Worm (Caenorhabditis elegans) whole organism, mixed stage, embryonic: Measurements from ENCODE around the gene R74.2.

Experiments used
- M03D4.4 ChIP-seq: sonication (generic microtip); optimal IDR thresholded peaks from 2 replicates; lab custom pipeline; 2017; ENCODE audit warnings: mild to moderate bottlenecking, missing genetic modification characterization, missing compliant biosample characterization
- bed-3 ChIP-seq: fragments of 200-800 bp; sonication (Bioruptor generic); optimal IDR thresholded peaks from 3 replicates; lab custom pipeline; 2018; ENCODE audit warnings: mild to moderate bottlenecking, missing genetic modification characterization, moderate library complexity, missing compliant biosample characterization
- blmp-1 ChIP-seq: fragments of 150-350 bp; optimal IDR thresholded peaks from 2 replicates; lab custom pipeline; 2014; ENCODE audit warnings: missing biosample characterization, missing genetic modification characterization
- ceh-39 ChIP-seq: fragments of 150-350 bp; optimal IDR thresholded peaks from 2 replicates; lab custom pipeline; 2014; ENCODE audit warnings: missing biosample characterization, missing genetic modification characterization
- ceh-43 ChIP-seq: fragments of 200-800 bp; sonication (Bioruptor generic); optimal IDR thresholded peaks from 2 replicates; lab custom pipeline; 2018; ENCODE audit warnings: mild to moderate bottlenecking, missing genetic modification characterization, moderate library complexity, missing compliant biosample characterization
- ceh-83 ChIP-seq: fragments of 200-800 bp; sonication (Bioruptor generic); optimal IDR thresholded peaks from 2 replicates; lab custom pipeline; 2018; ENCODE audit warnings: mild to moderate bottlenecking, missing genetic modification characterization, missing compliant biosample characterization
- ces-1 ChIP-seq: fragments of 150-350 bp; optimal IDR thresholded peaks from 2 replicates; lab custom pipeline; 2014; ENCODE audit warnings: missing biosample characterization, missing genetic modification reagents, missing genetic modification characterization
- cnd-1 ChIP-seq: fragments of 200-800 bp; sonication (Bioruptor generic); optimal IDR thresholded peaks from 2 replicates; lab custom pipeline; 2018; ENCODE audit warnings: mild to moderate bottlenecking, missing genetic modification characterization, missing compliant biosample characterization
- drap-1 ChIP-seq: fragments of 200-800 bp; sonication (Bioruptor generic); optimal IDR thresholded peaks from 3 replicates; lab custom pipeline; 2018; ENCODE audit warnings: mild to moderate bottlenecking, missing genetic modification characterization, missing compliant biosample characterization
- elt-1 ChIP-seq: sonication (generic microtip); optimal IDR thresholded peaks from 2 replicates; lab custom pipeline; 2017; ENCODE audit warnings: missing genetic modification characterization, mild to moderate bottlenecking, missing compliant biosample characterization, antibody characterized with exemption, moderate library complexity, borderline replicate concordance; ENCODE audit not compliant: insufficient read depth
- elt-3 ChIP-seq: fragments of 150-350 bp; optimal IDR thresholded peaks from 2 replicates; lab custom pipeline; 2014; ENCODE audit warnings: missing biosample characterization, missing genetic modification characterization
- flh-1 ChIP-seq: fragments of 200-800 bp; sonication (Bioruptor generic); optimal IDR thresholded peaks from 2 replicates; lab custom pipeline; 2018; ENCODE audit warnings: mild to moderate bottlenecking, missing genetic modification characterization, moderate library complexity, missing compliant biosample characterization
- ham-2 ChIP-seq: fragments of 200-800 bp; sonication (Bioruptor generic); optimal IDR thresholded peaks from 2 replicates; lab custom pipeline; 2018; ENCODE audit warnings: mild to moderate bottlenecking, missing genetic modification characterization, missing compliant biosample characterization
- hlh-1 ChIP-seq: fragments of 150-350 bp; optimal IDR thresholded peaks from 2 replicates; lab custom pipeline; 2014; ENCODE audit warnings: missing biosample characterization, missing genetic modification reagents, missing genetic modification characterization
- lin-13 ChIP-seq: fragments of 150-350 bp; optimal IDR thresholded peaks from 2 replicates; lab custom pipeline; 2014; ENCODE audit warnings: missing biosample characterization, missing genetic modification characterization
- lin-32 ChIP-seq: fragments of 200-800 bp; sonication (Bioruptor generic); optimal IDR thresholded peaks from 2 replicates; lab custom pipeline; 2018; ENCODE audit warnings: mild to moderate bottlenecking, missing genetic modification characterization, missing compliant biosample characterization
- lsy-2 ChIP-seq: fragments of 150-350 bp; optimal IDR thresholded peaks from 2 replicates; lab custom pipeline; 2014; ENCODE audit warnings: missing biosample characterization, missing genetic modification characterization
- mab-5 ChIP-seq: fragments of 150-350 bp; optimal IDR thresholded peaks from 2 replicates; lab custom pipeline; 2014; ENCODE audit warnings: missing biosample characterization, missing genetic modification characterization
- mep-1 ChIP-seq: fragments of 150-350 bp; optimal IDR thresholded peaks from 2 replicates; lab custom pipeline; 2017; ENCODE audit warnings: missing biosample characterization, missing genetic modification reagents, missing genetic modification characterization, inconsistent platforms
- mls-2 ChIP-seq: sonication (generic microtip); optimal IDR thresholded peaks from 2 replicates; lab custom pipeline; 2016; ENCODE audit warnings: mild to moderate bottlenecking, missing genetic modification characterization, moderate library complexity, missing compliant biosample characterization
- nhr-12 ChIP-seq: fragments of 150-350 bp; optimal IDR thresholded peaks from 2 replicates; lab custom pipeline; 2014; ENCODE audit warnings: missing biosample characterization, missing genetic modification characterization
- nhr-2 ChIP-seq: fragments of 150-350 bp; optimal IDR thresholded peaks from 2 replicates; lab custom pipeline; 2014; ENCODE audit warnings: missing biosample characterization, missing genetic modification characterization
- nhr-237 ChIP-seq: fragments of 150-350 bp; optimal IDR thresholded peaks from 2 replicates; lab custom pipeline; 2014; ENCODE audit warnings: missing biosample characterization, missing genetic modification characterization
- nhr-28 ChIP-seq: fragments of 150-350 bp; optimal IDR thresholded peaks from 2 replicates; lab custom pipeline; 2014; ENCODE audit warnings: missing biosample characterization, missing genetic modification characterization
- nhr-76 ChIP-seq: sonication (generic microtip); optimal IDR thresholded peaks from 2 replicates; lab custom pipeline; 2017; ENCODE audit warnings: missing biosample characterization, missing genetic modification characterization
- pha-4 ChIP-seq: fragments of 150-350 bp; optimal IDR thresholded peaks from 2 replicates; lab custom pipeline; 2018; ENCODE audit warnings: missing biosample characterization, missing genetic modification reagents, missing genetic modification characterization
- sem-2 ChIP-seq: fragments of 200-800 bp; sonication (Bioruptor generic); optimal IDR thresholded peaks from 2 replicates; lab custom pipeline; 2018; ENCODE audit warnings: mild to moderate bottlenecking, missing genetic modification characterization, missing compliant biosample characterization
- snpc-4 ChIP-seq: fragments of 150-350 bp; optimal IDR thresholded peaks from 2 replicates; lab custom pipeline; 2014; ENCODE audit warnings: missing biosample characterization, missing genetic modification characterization
- sptf-1 ChIP-seq: sonication (generic microtip); optimal IDR thresholded peaks from 2 replicates; lab custom pipeline; 2017; ENCODE audit warnings: mild to moderate bottlenecking, missing genetic modification characterization, moderate library complexity, missing compliant biosample characterization
- tbx-8 ChIP-seq: fragments of 200-800 bp; sonication (Bioruptor generic); optimal IDR thresholded peaks from 2 replicates; lab custom pipeline; 2018; ENCODE audit warnings: mild to moderate bottlenecking, missing genetic modification characterization, moderate library complexity, missing compliant biosample characterization
- unc-120 ChIP-seq: sonication (generic microtip); optimal IDR thresholded peaks from 2 replicates; lab custom pipeline; 2017; ENCODE audit warnings: missing genetic modification characterization, missing compliant biosample characterization; ENCODE audit not compliant: poor library complexity, severe bottlenecking
- unc-39 ChIP-seq: fragments of 150-350 bp; optimal IDR thresholded peaks from 2 replicates; lab custom pipeline; 2014; ENCODE audit warnings: missing biosample characterization, missing genetic modification characterization
- unc-62 ChIP-seq: fragments of 150-350 bp; optimal IDR thresholded peaks from 2 replicates; lab custom pipeline; 2014; ENCODE audit warnings: missing biosample characterization, missing genetic modification reagents, missing genetic modification characterization
- zip-8 ChIP-seq: fragments of 150-350 bp; optimal IDR thresholded peaks from 2 replicates; lab custom pipeline; 2014; ENCODE audit warnings: missing biosample characterization, missing genetic modification characterization
- ztf-11 ChIP-seq: fragments of 150-350 bp; optimal IDR thresholded peaks from 2 replicates; lab custom pipeline; 2014; ENCODE audit warnings: missing biosample characterization, missing genetic modification characterization

The R74.2 gene

DNA sequence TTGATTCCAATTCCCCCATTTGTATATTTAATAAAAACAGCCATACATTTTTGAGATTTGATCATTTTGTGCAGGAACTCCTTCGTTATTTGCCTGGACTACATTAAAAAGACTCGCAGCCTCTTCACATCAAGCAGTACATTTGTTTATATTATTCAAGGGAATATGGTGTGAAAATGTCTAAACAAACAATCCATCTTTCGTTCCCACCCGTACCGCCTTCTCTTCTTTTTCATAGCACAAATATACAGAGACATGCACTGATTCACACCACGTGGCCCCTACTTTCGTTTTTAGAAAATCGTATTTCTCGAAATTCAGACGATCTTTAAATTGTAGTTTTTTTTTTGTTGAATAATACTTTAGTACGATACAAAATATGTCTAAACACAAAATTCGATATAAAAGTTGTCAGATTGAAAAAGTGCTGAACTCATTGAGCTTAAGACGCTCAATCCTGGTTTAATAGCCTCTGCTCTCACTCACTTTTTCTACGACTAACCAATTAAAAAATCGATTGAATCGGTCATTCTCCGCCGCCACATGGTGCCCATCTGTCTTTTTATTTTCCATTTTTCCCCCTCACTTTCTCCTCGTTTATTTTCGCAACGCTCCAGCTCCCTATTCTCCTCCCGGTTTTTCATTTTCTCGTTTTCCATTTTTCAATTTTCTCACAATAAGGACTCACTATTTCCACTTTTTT lies 7.5 kb downstream of the R74.2 start:
- TF ChIP-seq nhr-28 (tag; lab: Kevin White, UChicago) (no peak), blmp-1 (tag; lab: Kevin White, UChicago) (no peak), lsy-2 (no peak), mab-5 (tag; lab: Kevin White, UChicago) (peak; percentile 20), lin-32 (GFP tag; lab: Kevin White, UChicago) (peak; percentile 50), drap-1 (GFP tag; lab: Kevin White, UChicago) (no peak), bed-3 (GFP tag; lab: Kevin White, UChicago) (no peak), ces-1 (GFP tag; lab: Kevin White, UChicago) (peak; percentile 35), elt-1 (no peak), lin-13 (no peak), zip-8 (tag; lab: Kevin White, UChicago) (no peak), cnd-1 (peak; percentile 3)

DNA sequence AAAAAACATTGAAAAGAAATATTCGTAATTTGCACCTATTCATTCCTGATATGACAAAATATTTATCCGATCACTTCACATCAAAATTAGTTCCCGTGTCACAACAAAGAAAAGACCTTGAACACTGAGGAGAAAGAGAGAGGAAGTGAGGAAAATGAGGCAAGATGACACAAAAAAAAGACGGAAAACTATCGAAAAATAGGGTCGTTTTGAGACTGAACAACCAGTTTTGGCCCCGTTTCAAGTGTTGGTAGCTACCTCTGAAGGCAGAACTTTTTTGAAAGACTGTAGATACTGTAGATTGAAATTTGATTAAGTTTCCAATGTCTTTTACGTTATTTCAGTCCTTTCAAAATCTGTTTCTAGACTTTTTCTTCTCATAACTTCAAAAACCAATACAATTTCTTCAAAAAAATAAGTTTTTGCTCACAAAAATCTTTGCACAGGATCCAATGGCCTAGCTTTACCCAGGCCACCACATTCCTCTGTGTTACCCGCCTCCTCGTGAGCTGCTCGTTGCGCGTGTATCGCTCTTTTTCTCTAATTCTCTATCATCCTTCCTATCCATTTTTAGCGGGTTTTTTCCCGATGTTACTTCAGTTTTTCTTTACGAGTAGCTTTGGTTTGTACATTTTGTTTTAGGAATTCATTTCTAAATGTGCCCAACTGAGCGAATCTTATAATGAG lies 8.5 kb downstream of the R74.2 start:
- no peak for TF ChIP-seq nhr-2 (tag; lab: Kevin White, UChicago)
- no peak for TF ChIP-seq pha-4 (tag; lab: Kevin White, UChicago)
- TF ChIP-seq tbx-8 (GFP tag; lab: Kevin White, UChicago): no peak
- no peak for TF ChIP-seq flh-1 (GFP tag; lab: Kevin White, UChicago)
- TF ChIP-seq lsy-2: peak; percentile 50
- TF ChIP-seq unc-62 (GFP tag; lab: Kevin White, UChicago): no peak
- no peak for TF ChIP-seq lin-32 (GFP tag; lab: Kevin White, UChicago)
- TF ChIP-seq zip-8 (tag; lab: Kevin White, UChicago): no peak
- TF ChIP-seq mls-2: peak; percentile 4
- TF ChIP-seq hlh-1: no peak
- no peak for TF ChIP-seq unc-39 (tag; lab: Kevin White, UChicago)
- no peak for TF ChIP-seq bed-3 (GFP tag; lab: Kevin White, UChicago)
- no peak for TF ChIP-seq lin-13
- peak; percentile 15 for TF ChIP-seq ces-1 (GFP tag; lab: Kevin White, UChicago)
- TF ChIP-seq elt-1: no peak
- TF ChIP-seq nhr-12 (tag; lab: Kevin White, UChicago): no peak
- TF ChIP-seq elt-3 (tag; lab: Kevin White, UChicago): no peak
- no peak for TF ChIP-seq sptf-1
- no peak for TF ChIP-seq mab-5 (tag; lab: Kevin White, UChicago)
- no peak for TF ChIP-seq blmp-1 (tag; lab: Kevin White, UChicago)
- TF ChIP-seq M03D4.4 (tag; lab: Kevin White, UChicago): no peak
- no peak for TF ChIP-seq cnd-1
- TF ChIP-seq ceh-83: no peak
- no peak for TF ChIP-seq sem-2
- TF ChIP-seq ceh-43 (GFP tag; lab: Kevin White, UChicago): no peak
- TF ChIP-seq ztf-11 (tag; lab: Kevin White, UChicago): no peak
- TF ChIP-seq ceh-39: peak; percentile 22
- no peak for TF ChIP-seq snpc-4 (tag; lab: Kevin White, UChicago)
- no peak for TF ChIP-seq ham-2 (GFP tag; lab: Kevin White, UChicago)
- TF ChIP-seq unc-120 (tag; lab: Kevin White, UChicago): peak; percentile 88
- TF ChIP-seq mep-1 (tag; lab: Kevin White, UChicago): peak; percentile 37
- no peak for TF ChIP-seq nhr-28 (tag; lab: Kevin White, UChicago)
- TF ChIP-seq nhr-76 (tag; lab: Kevin White, UChicago): no peak
- no peak for TF ChIP-seq drap-1 (GFP tag; lab: Kevin White, UChicago)
- peak; percentile 5 for TF ChIP-seq nhr-237 (tag; lab: Kevin White, UChicago)

DNA sequence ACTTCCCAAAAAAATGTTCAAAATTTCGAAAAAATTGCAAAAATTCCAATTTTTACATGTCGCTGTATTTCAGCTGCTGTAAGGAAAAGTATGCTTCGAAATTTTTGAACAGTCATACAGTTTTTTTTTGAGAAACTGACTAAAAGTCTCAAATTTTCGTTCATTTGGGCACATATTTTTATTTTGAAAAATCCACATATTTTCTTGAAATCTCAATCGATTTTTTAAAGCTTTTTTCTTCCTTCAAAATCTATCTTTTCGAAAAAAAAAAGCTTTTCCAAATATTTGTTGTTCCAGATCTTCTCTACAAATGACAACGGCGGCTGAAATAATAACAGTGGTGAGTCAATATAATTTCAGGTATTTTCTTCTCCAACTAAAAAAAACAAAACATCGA lies 9.0 kb downstream of the R74.2 start, which contains the start of gene asd-1:
asd-1 (plus strand) TSS at position 298 of the 397 bp plus-strand sequence.
- TF ChIP-seq ces-1 (GFP tag; lab: Kevin White, UChicago): no peak
- TF ChIP-seq ceh-43 (GFP tag; lab: Kevin White, UChicago): no peak
- TF ChIP-seq snpc-4 (tag; lab: Kevin White, UChicago): no peak
- no peak for TF ChIP-seq hlh-1
- TF ChIP-seq ztf-11 (tag; lab: Kevin White, UChicago): no peak
- no peak for TF ChIP-seq bed-3 (GFP tag; lab: Kevin White, UChicago)
